Fruit fly (Drosophila melanogaster) whole organism, prepupa: Measurements from ENCODE around the gene CG10274.

Experiments
- Blimp-1 ChIP-seq: fragments of 200-800 bp; sonication (Bioruptor generic); optimal IDR thresholded peaks from 3 replicates; lab custom pipeline; 2017; ENCODE audit warnings: missing biosample characterization, missing genetic modification characterization, mild to moderate bottlenecking, moderate library complexity, missing genetic modification reagents
- CG10631 ChIP-seq: fragments of 200-800 bp; sonication (Bioruptor generic); optimal IDR thresholded peaks from 2 replicates; lab custom pipeline; 2016; ENCODE audit warnings: missing biosample characterization, missing genetic modification characterization
- CG10669 ChIP-seq: fragments of 200-800 bp; sonication (Bioruptor generic); optimal IDR thresholded peaks from 3 replicates; lab custom pipeline; 2018; ENCODE audit warnings: missing biosample characterization, mild to moderate bottlenecking, missing genetic modification characterization, moderate library complexity
- CG11294 ChIP-seq: fragments of 200-800 bp; sonication (Bioruptor generic); IDR thresholded peaks from 2 replicates; pipeline ENCODE4 v1.3.6; 2022; ENCODE audit warnings: missing biosample characterization, missing genetic modification characterization
- CG11902 ChIP-seq: fragments of 200-800 bp; sonication (Bioruptor generic); optimal IDR thresholded peaks from 3 replicates; lab custom pipeline; 2016; ENCODE audit warnings: missing biosample characterization, missing genetic modification characterization
- CG15336 ChIP-seq: fragments of 200-800 bp; sonication (Bioruptor generic); IDR thresholded peaks from 2 replicates; pipeline ENCODE4 v1.3.6; 2022; ENCODE audit warnings: missing biosample characterization, missing genetic modification characterization
- CG1621 ChIP-seq: fragments of 200-800 bp; sonication (Bioruptor generic); optimal IDR thresholded peaks from 3 replicates; lab custom pipeline; 2018; ENCODE audit warnings: missing biosample characterization, mild to moderate bottlenecking, missing genetic modification characterization
- CG3032 ChIP-seq: fragments of 200-800 bp; optimal IDR thresholded peaks from 2 replicates; lab custom pipeline; 2019; ENCODE audit warnings: missing biosample characterization, mild to moderate bottlenecking, missing genetic modification characterization, moderate library complexity
- CG34406 ChIP-seq: fragments of 200-800 bp; sonication (Bioruptor generic); optimal IDR thresholded peaks from 3 replicates; lab custom pipeline; 2016; ENCODE audit warnings: missing biosample characterization, missing genetic modification characterization
- CG3919 ChIP-seq: fragments of 200-800 bp; sonication (Bioruptor generic); optimal IDR thresholded peaks from 3 replicates; lab custom pipeline; 2016; ENCODE audit warnings: missing biosample characterization, missing genetic modification characterization
- CG4318 ChIP-seq: fragments of 200-800 bp; sonication (Bioruptor generic); optimal IDR thresholded peaks from 3 replicates; lab custom pipeline; 2017; ENCODE audit warnings: missing biosample characterization, mild to moderate bottlenecking, missing genetic modification characterization
- CG6163 ChIP-seq: fragments of 200-800 bp; sonication (Bioruptor generic); IDR thresholded peaks from 3 replicates; pipeline ENCODE4 v1.3.6; 2022; ENCODE audit warnings: missing biosample characterization, missing genetic modification characterization
- CG6276 ChIP-seq: fragments of 200-800 bp; sonication (Bioruptor generic); optimal IDR thresholded peaks from 2 replicates; lab custom pipeline; 2017; ENCODE audit warnings: missing biosample characterization, mild to moderate bottlenecking, missing genetic modification characterization
- CG6792 ChIP-seq: fragments of 200-800 bp; sonication (Bioruptor generic); optimal IDR thresholded peaks from 3 replicates; lab custom pipeline; 2016; ENCODE audit warnings: missing biosample characterization, missing genetic modification characterization
- CG6808 ChIP-seq: fragments of 200-800 bp; sonication (Bioruptor generic); optimal IDR thresholded peaks from 3 replicates; lab custom pipeline; 2017; ENCODE audit warnings: missing biosample characterization, missing genetic modification characterization, mild to moderate bottlenecking, moderate library complexity, missing genetic modification reagents
- CG6854 ChIP-seq: fragments of 200-800 bp; sonication (Bioruptor generic); optimal IDR thresholded peaks from 2 replicates; lab custom pipeline; 2017; ENCODE audit warnings: missing biosample characterization, mild to moderate bottlenecking, missing genetic modification characterization
- CG8319 ChIP-seq: fragments of 200-800 bp; sonication (Bioruptor generic); optimal IDR thresholded peaks from 3 replicates; lab custom pipeline; 2016; ENCODE audit warnings: missing biosample characterization, missing genetic modification characterization
- CG8632 ChIP-seq: fragments of 200-800 bp; sonication (Bioruptor generic); optimal IDR thresholded peaks from 3 replicates; lab custom pipeline; 2016; ENCODE audit warnings: missing biosample characterization, missing genetic modification characterization
- Eip75B ChIP-seq: fragments of 200-800 bp; sonication (Bioruptor generic); optimal IDR thresholded peaks from 3 replicates; lab custom pipeline; 2016; ENCODE audit warnings: missing biosample characterization, missing genetic modification characterization
- Eip78C ChIP-seq: fragments of 200-800 bp; sonication (Bioruptor generic); peaks from one replicate; lab custom pipeline; 2016; ENCODE audit warnings: missing biosample characterization, missing genetic modification characterization
- Ets21C ChIP-seq: fragments of 200-800 bp; sonication (Bioruptor generic); optimal IDR thresholded peaks from 3 replicates; lab custom pipeline; 2016; ENCODE audit warnings: missing biosample characterization, missing genetic modification characterization
- Ets96B ChIP-seq: fragments of 200-800 bp; optimal IDR thresholded peaks from 2 replicates; lab custom pipeline; 2019; ENCODE audit warnings: missing biosample characterization, mild to moderate bottlenecking, missing genetic modification characterization, moderate library complexity
- Gug ChIP-seq: fragments of 200-800 bp; sonication (Bioruptor generic); IDR thresholded peaks from 2 replicates; pipeline ENCODE4 v1.3.6; 2022; ENCODE audit warnings: missing biosample characterization, missing genetic modification characterization
- Hr38 ChIP-seq: sonication (Bioruptor generic); optimal IDR thresholded peaks from 2 replicates; lab custom pipeline; 2016; ENCODE audit warnings: missing biosample characterization, missing genetic modification characterization
- Hr39 ChIP-seq: fragments of 200-800 bp; sonication (Bioruptor generic); optimal IDR thresholded peaks from 2 replicates; lab custom pipeline; 2016; ENCODE audit warnings: missing biosample characterization, missing genetic modification characterization
- Hr4 ChIP-seq: fragments of 200-800 bp; sonication (Bioruptor generic); optimal IDR thresholded peaks from 3 replicates; lab custom pipeline; 2016; ENCODE audit warnings: missing biosample characterization, missing genetic modification characterization
- OdsH ChIP-seq: fragments of 200-800 bp; sonication (Bioruptor generic); optimal IDR thresholded peaks from 3 replicates; lab custom pipeline; 2016; ENCODE audit warnings: missing biosample characterization, missing genetic modification characterization
- Smox ChIP-seq: fragments of 200-800 bp; sonication (Bioruptor generic); optimal IDR thresholded peaks from 3 replicates; lab custom pipeline; 2016; ENCODE audit warnings: missing biosample characterization, missing genetic modification characterization
- Sox102F ChIP-seq: fragments of 200-800 bp; sonication (Bioruptor generic); optimal IDR thresholded peaks from 2 replicates; lab custom pipeline; 2016; ENCODE audit warnings: missing biosample characterization, mild to moderate bottlenecking, missing genetic modification characterization
- Sox14 ChIP-seq: fragments of 200-800 bp; sonication (Bioruptor generic); optimal IDR thresholded peaks from 3 replicates; lab custom pipeline; 2016; ENCODE audit warnings: missing biosample characterization, missing genetic modification characterization
- Sox15 ChIP-seq: fragments of 200-800 bp; sonication (Bioruptor generic); optimal IDR thresholded peaks from 3 replicates; lab custom pipeline; 2016; ENCODE audit warnings: missing biosample characterization, missing genetic modification characterization
- achi ChIP-seq: fragments of 200-800 bp; sonication (Bioruptor generic); optimal IDR thresholded peaks from 3 replicates; lab custom pipeline; 2016; ENCODE audit warnings: missing biosample characterization, missing genetic modification characterization
- acj6 ChIP-seq: fragments of 200-800 bp; sonication (Bioruptor generic); optimal IDR thresholded peaks from 3 replicates; lab custom pipeline; 2016; ENCODE audit warnings: missing biosample characterization, missing genetic modification characterization
- cyc ChIP-seq: fragments of 200-800 bp; sonication (Bioruptor generic); optimal IDR thresholded peaks from 3 replicates; lab custom pipeline; 2016; ENCODE audit warnings: missing biosample characterization, missing genetic modification characterization
- dac ChIP-seq: fragments of 200-800 bp; sonication (Bioruptor generic); optimal IDR thresholded peaks from 2 replicates; lab custom pipeline; 2017; ENCODE audit warnings: missing biosample characterization, mild to moderate bottlenecking, missing genetic modification characterization
- dsx ChIP-seq: fragments of 200-800 bp; optimal IDR thresholded peaks from 3 replicates; lab custom pipeline; 2019; ENCODE audit warnings: missing biosample characterization, mild to moderate bottlenecking, missing genetic modification characterization, moderate library complexity; ENCODE audit not compliant: poor library complexity, severe bottlenecking
- eg ChIP-seq: fragments of 200-800 bp; sonication (Bioruptor generic); IDR thresholded peaks from 3 replicates; pipeline ENCODE4 v1.3.6; 2022; ENCODE audit warnings: missing biosample characterization, missing genetic modification characterization
- fd59A ChIP-seq: fragments of 200-800 bp; sonication (Bioruptor generic); optimal IDR thresholded peaks from 2 replicates; lab custom pipeline; 2017; ENCODE audit warnings: missing biosample characterization, mild to moderate bottlenecking, missing genetic modification characterization, missing genetic modification reagents
- fd85E ChIP-seq: fragments of 200-800 bp; sonication (Bioruptor generic); optimal IDR thresholded peaks from 3 replicates; lab custom pipeline; 2016; ENCODE audit warnings: missing biosample characterization, missing genetic modification characterization
- fkh ChIP-seq: fragments of 200-800 bp; sonication (Bioruptor generic); optimal IDR thresholded peaks from 3 replicates; lab custom pipeline; 2017; ENCODE audit warnings: missing biosample characterization, mild to moderate bottlenecking, missing genetic modification characterization, moderate library complexity
- lz ChIP-seq: fragments of 200-800 bp; sonication (Bioruptor generic); optimal IDR thresholded peaks from 3 replicates; lab custom pipeline; 2016; ENCODE audit warnings: missing biosample characterization, missing genetic modification characterization
- net ChIP-seq: fragments of 200-800 bp; sonication (Bioruptor generic); optimal IDR thresholded peaks from 3 replicates; lab custom pipeline; 2016; ENCODE audit warnings: missing biosample characterization, missing genetic modification characterization
- pdm3 ChIP-seq: fragments of 200-800 bp; sonication (Bioruptor generic); optimal IDR thresholded peaks from 3 replicates; lab custom pipeline; 2016; ENCODE audit warnings: missing biosample characterization, missing genetic modification characterization
- salr ChIP-seq, 2 experiments: fragments of 200-800 bp; sonication (Bioruptor generic); optimal IDR thresholded peaks; 3 replicates each; lab custom pipeline; 2016 to 2018; ENCODE audit warnings: missing biosample characterization in 2 of 2, missing genetic modification characterization in 2 of 2, mild to moderate bottlenecking in 1 of 2
- spab ChIP-seq: fragments of 200-800 bp; sonication (Bioruptor generic); optimal IDR thresholded peaks from 2 replicates; lab custom pipeline; 2017; ENCODE audit warnings: missing biosample characterization, mild to moderate bottlenecking, missing genetic modification characterization, missing genetic modification reagents
- svp ChIP-seq: fragments of 200-800 bp; sonication (Bioruptor generic); peaks from one replicate; lab custom pipeline; 2016; ENCODE audit warnings: missing biosample characterization, missing genetic modification characterization

CG10274 gene

dm6 chr3L:6188995-6189927 lies 7.6 kb upstream of the CG10274 start, which contains the start of the genes D19A and CG7386 (continued):
- peak; percentile 49 for TF ChIP-seq Hr4
- peak; percentile 37 for TF ChIP-seq OdsH (GFP tag; lab: Kevin White, UChicago)
- peak; percentile 42 for TF ChIP-seq acj6 (GFP tag; lab: Kevin White, UChicago)
- TF ChIP-seq dac (GFP tag; lab: Kevin White, UChicago) = no peak
- no peak for TF ChIP-seq CG6276
- peak; percentile 48 for TF ChIP-seq CG3919 (GFP tag; lab: Kevin White, UChicago)
- TF ChIP-seq CG3032 = peak; percentile 42
- peak; percentile 26 for TF ChIP-seq CG11902 (GFP tag; lab: Kevin White, UChicago)
- TF ChIP-seq net (GFP tag; lab: Kevin White, UChicago) = no peak
- no peak for TF ChIP-seq Blimp-1
- TF ChIP-seq CG1621 (tag; lab: Kevin White, UChicago) = peak; percentile 21
- no peak for TF ChIP-seq Sox102F (GFP tag; lab: Kevin White, UChicago)
- TF ChIP-seq CG6792 (GFP tag; lab: Kevin White, UChicago) = peak; percentile 34
- peak; percentile 38 for TF ChIP-seq CG34406 (GFP tag; lab: Kevin White, UChicago)
- TF ChIP-seq fkh (GFP tag; lab: Kevin White, UChicago) = peak; percentile 89
- TF ChIP-seq Eip75B = no peak
- TF ChIP-seq Gug (GFP tag; lab: Robert Waterston, UW) = peak; percentile 42

DNA sequence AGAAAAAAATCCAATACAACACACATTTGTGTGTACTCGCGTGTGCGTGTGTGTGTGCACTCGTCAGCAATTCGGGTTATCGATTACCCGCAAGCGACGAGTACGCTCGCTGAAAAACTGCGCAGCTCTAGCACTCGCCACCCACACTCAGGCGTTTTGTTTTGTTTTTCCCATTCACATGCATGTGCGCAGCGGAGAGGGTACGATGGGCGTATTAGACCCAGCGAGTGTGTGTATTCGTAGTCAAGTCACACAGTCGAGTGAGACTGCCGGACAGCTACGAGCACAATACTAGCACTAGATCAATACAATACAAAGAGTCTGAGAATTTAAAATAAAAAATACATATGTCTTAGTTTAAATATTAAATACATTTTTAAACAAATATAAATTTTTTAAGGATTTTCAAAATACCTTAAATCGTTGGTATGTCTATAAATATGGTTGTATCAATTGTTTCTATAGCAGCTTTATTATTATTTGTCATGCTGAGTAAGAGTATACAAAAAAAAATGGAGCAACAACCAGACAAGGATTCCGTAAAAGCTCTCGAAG lies 3.3 kb upstream of the CG10274 start, which contains the start of the genes D19B and CG43293:
Gene D19B (minus strand): TSS at position 37 of the 555 bp plus-strand sequence.
Gene CG43293 (plus strand): TSS at position 306 of the 555 bp plus-strand sequence.
- TF ChIP-seq CG8632 (GFP tag; lab: Kevin White, UChicago) (peak; percentile 82), CG1621 (tag; lab: Kevin White, UChicago) (peak; percentile 86), Eip75B (peak; percentile 88), net (GFP tag; lab: Kevin White, UChicago) (peak; percentile 93), Sox14 (GFP tag; lab: Kevin White, UChicago) (peak; percentile 88), fd59A (peak; percentile 71), CG15336 (peak; percentile 91), CG8319 (GFP tag; lab: Kevin White, UChicago) (peak; percentile 77), svp (GFP tag; lab: Kevin White, UChicago) (peak; percentile 92), dsx (GFP tag; lab: Kevin White, UChicago) (peak; percentile 77), CG6808 (peak; percentile 76), spab (GFP tag; lab: Kevin White, UChicago) (peak; percentile 81), Hr39 (GFP tag; lab: Kevin White, UChicago) (peak; percentile 85), CG11294 (GFP tag; lab: Robert Waterston, UW) (peak; percentile 80), CG6276 (peak; percentile 36), eg (GFP tag; lab: Robert Waterston, UW) (peak; percentile 92), CG6854 (GFP tag; lab: Kevin White, UChicago) (peak; percentile 65), dac (GFP tag; lab: Kevin White, UChicago) (peak; percentile 85), pdm3 (GFP tag; lab: Kevin White, UChicago) (peak; percentile 86), fkh (GFP tag; lab: Kevin White, UChicago) (peak; percentile 89), salr (GFP tag; optimal IDR thresholded peaks at IDR 0.05; lab: Kevin White, UChicago) (peak; percentile 76 to 80), Sox15 (GFP tag; lab: Kevin White, UChicago) (peak; percentile 72), Ets96B (tag; lab: Kevin White, UChicago) (peak; percentile 83), Ets21C (peak; percentile 74), lz (GFP tag; lab: Kevin White, UChicago) (peak; percentile 83), achi (GFP tag; lab: Kevin White, UChicago) (peak; percentile 90), CG10631 (GFP tag; lab: Kevin White, UChicago) (peak; percentile 88), cyc (GFP tag; lab: Kevin White, UChicago) (peak; percentile 84), CG10669 (GFP tag; lab: Kevin White, UChicago) (peak; percentile 85), OdsH (GFP tag; lab: Kevin White, UChicago) (peak; percentile 91), CG11902 (GFP tag; lab: Kevin White, UChicago) (peak; percentile 68), CG6163 (GFP tag; lab: Robert Waterston, UW) (peak; percentile 91), fd85E (peak; percentile 51), Hr4 (peak; percentile 93), CG4318 (GFP tag; lab: Kevin White, UChicago) (peak; percentile 71), Hr38 (GFP tag; lab: Kevin White, UChicago) (no peak), Smox (GFP tag; lab: Kevin White, UChicago) (peak; percentile 83), Eip78C (GFP tag; lab: Kevin White, UChicago) (peak; percentile 96)
